Fruit fly (Drosophila melanogaster): Measurements from ENCODE around the gene pb.

Gene pb

DNA sequence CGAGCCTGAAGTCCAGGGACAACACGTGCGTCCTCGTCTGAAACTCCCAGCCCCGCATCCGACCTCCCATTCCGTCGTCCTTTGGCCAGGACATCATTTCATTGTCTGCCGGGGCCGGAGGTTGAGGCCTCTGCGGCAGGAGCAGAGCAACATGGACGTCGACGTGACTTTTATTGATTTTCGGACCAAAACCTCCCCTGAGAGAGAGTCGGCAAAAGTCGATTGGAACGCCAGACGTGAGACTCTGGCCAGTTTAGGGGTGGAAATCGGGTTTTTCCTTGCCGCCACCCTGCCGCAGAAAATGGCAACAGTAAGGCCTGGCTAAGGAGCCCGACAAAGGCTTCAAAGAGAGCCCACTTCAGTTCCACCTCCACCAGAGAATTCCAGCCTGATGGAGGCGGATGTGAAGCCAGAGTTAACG, 24.3 kb upstream of the pb start (continued):
- TF ChIP-seq ewg (GFP tag; optimal IDR thresholded peaks at IDR 0.05) (peak; percentile 70), hb (GFP tag; IDR thresholded peaks at IDR 0.05; ENCODE audit: partially characterized antibody) (no peak), CG17568 (GFP tag; optimal IDR thresholded peaks at IDR 0.05) (no peak), Deaf1 (tag; optimal IDR thresholded peaks at IDR 0.05) (peak; percentile 22), cwo (GFP tag; optimal IDR thresholded peaks at IDR 0.05) (peak; percentile 65), CG10543 (GFP tag; optimal IDR thresholded peaks at IDR 0.05) (peak; percentile 27), CG13894 (tag; optimal IDR thresholded peaks at IDR 0.05) (peak; percentile 41), trh (GFP tag; optimal IDR thresholded peaks at IDR 0.05) (no peak), abd-A (tag; optimal IDR thresholded peaks at IDR 0.05) (peak; percentile 98), Rfx (GFP tag; IDR thresholded peaks at IDR 0.05) (0 out of 2 replicates have a peak, but pooled peaks have one; percentile 34), onecut (GFP tag; IDR thresholded peaks at IDR 0.05) (peak; percentile 100), kni (GFP tag; optimal IDR thresholded peaks at IDR 0.05) (peak; percentile 15), CG18764 (GFP tag; optimal IDR thresholded peaks at IDR 0.05) (no peak), toy (GFP tag; IDR thresholded peaks at IDR 0.05) (no peak), crol (GFP tag; IDR thresholded peaks at IDR 0.05) (peak; percentile 42), scrt (GFP tag; optimal IDR thresholded peaks at IDR 0.05) (peak; percentile 21), seq (GFP tag; IDR thresholded peaks at IDR 0.05) (peak; percentile 90)

- TF ChIP-seq CG13123 (GFP tag; optimal IDR thresholded peaks at IDR 0.05), result no peak
- TF ChIP-seq NC2β (GFP tag; optimal IDR thresholded peaks at IDR 0.05), result no peak
- TF ChIP-seq nau (GFP tag; optimal IDR thresholded peaks at IDR 0.05), result peak; percentile 2
- TF ChIP-seq exex (tag; optimal IDR thresholded peaks at IDR 0.05), result no peak
- no peak for TF ChIP-seq CG11456 (GFP tag; IDR thresholded peaks at IDR 0.05)
- no peak for TF ChIP-seq sug (tag; optimal IDR thresholded peaks at IDR 0.05)
- no peak for TF ChIP-seq CG11085 (GFP tag; IDR thresholded peaks at IDR 0.05)
- TF ChIP-seq CG12942 (GFP tag; optimal IDR thresholded peaks at IDR 0.05), result no peak
- TF ChIP-seq CG10274 (GFP tag; optimal IDR thresholded peaks at IDR 0.05), result no peak
- no peak for TF ChIP-seq CG12219 (GFP tag; optimal IDR thresholded peaks at IDR 0.05)
- no peak for TF ChIP-seq run (tag; optimal IDR thresholded peaks at IDR 0.05)
- no peak for TF ChIP-seq CG43689 (GFP tag; IDR thresholded peaks at IDR 0.05)
- TF ChIP-seq Hr78 (GFP tag; optimal IDR thresholded peaks at IDR 0.05), result no peak
- peak; percentile 83 for TF ChIP-seq sens (GFP tag)
- no peak for TF ChIP-seq CG2129 (GFP tag; IDR thresholded peaks at IDR 0.05; ENCODE audit: partially characterized antibody)
- no peak for TF ChIP-seq caup (GFP tag; optimal IDR thresholded peaks at IDR 0.05; ENCODE audit: severe bottlenecking)
- no peak for TF ChIP-seq Antp (GFP tag; optimal IDR thresholded peaks at IDR 0.05)
- no peak for TF ChIP-seq CG1529 (GFP tag; optimal IDR thresholded peaks at IDR 0.05)
- TF ChIP-seq chm (GFP tag; IDR thresholded peaks at IDR 0.05), result no peak
- TF ChIP-seq CG3726 (GFP tag; IDR thresholded peaks at IDR 0.05), result no peak
- TF ChIP-seq Oaz (GFP tag; IDR thresholded peaks at IDR 0.05), result no peak
- no peak for TF ChIP-seq CG7786 (GFP tag; optimal IDR thresholded peaks at IDR 0.05)
- no peak for TF ChIP-seq chinmo (GFP tag; IDR thresholded peaks at IDR 0.05; ENCODE audit: partially characterized antibody)
- no peak for TF ChIP-seq row (GFP tag; IDR thresholded peaks at IDR 0.05)
- TF ChIP-seq CG4328 (GFP tag; optimal IDR thresholded peaks at IDR 0.05), result no peak
- TF ChIP-seq CG7963 (GFP tag; IDR thresholded peaks at IDR 0.05; ENCODE audit: partially characterized antibody), result no peak
- TF ChIP-seq Mrtf (GFP tag; IDR thresholded peaks at IDR 0.05), result no peak
- TF ChIP-seq CG3407 (GFP tag; optimal IDR thresholded peaks at IDR 0.05), result peak; percentile 15
- no peak for TF ChIP-seq Myb (GFP tag; optimal IDR thresholded peaks at IDR 0.05)
- TF ChIP-seq az2 (GFP tag; optimal IDR thresholded peaks at IDR 0.05), result no peak
- no peak for TF ChIP-seq org-1 (GFP tag; optimal IDR thresholded peaks at IDR 0.05)
- no peak for TF ChIP-seq CG18011 (GFP tag; optimal IDR thresholded peaks at IDR 0.05)
- TF ChIP-seq tap (tag; optimal IDR thresholded peaks at IDR 0.05), result no peak
- TF ChIP-seq dimm (GFP tag; IDR thresholded peaks at IDR 0.05), result no peak
Observed at dm6 chr3R:6764848-6765247, 23.0 kb upstream of the pb start.

All from whole organism, embryonic.